Worm (Caenorhabditis elegans) whole organism, L3 larva: ENCODE results near the gene Y38F1A.1.
A peak's percentile ranks its signal among the peaks of the same experiment; 100 is the strongest.

Experiments used
- R02D3.7 ChIP-seq: fragments of 150-350 bp; optimal IDR thresholded peaks from 2 replicates; lab custom pipeline; 2014; ENCODE audit warnings: missing biosample characterization, missing genetic modification characterization
- ama-1 ChIP-seq: fragments of 150-350 bp; optimal IDR thresholded peaks from 2 replicates; lab custom pipeline; 2018
- ceh-16 ChIP-seq: sonication (generic microtip); optimal IDR thresholded peaks from 2 replicates; lab custom pipeline; 2017; ENCODE audit warnings: missing biosample characterization, missing genetic modification characterization
- ceh-28 ChIP-seq: fragments of 150-350 bp; optimal IDR thresholded peaks from 2 replicates; lab custom pipeline; 2014; ENCODE audit warnings: missing biosample characterization, missing genetic modification reagents, missing genetic modification characterization
- ceh-9 ChIP-seq: sonication (generic microtip); optimal IDR thresholded peaks from 2 replicates; lab custom pipeline; 2018; ENCODE audit warnings: missing biosample characterization, missing genetic modification characterization
- daf-12 ChIP-seq: fragments of 150-350 bp; optimal IDR thresholded peaks from 2 replicates; lab custom pipeline; 2014; ENCODE audit warnings: missing biosample characterization, missing genetic modification reagents, missing genetic modification characterization
- egl-27 ChIP-seq: sonication (generic microtip); optimal IDR thresholded peaks from 4 replicates; lab custom pipeline; 2017; ENCODE audit warnings: missing biosample characterization, missing genetic modification reagents, missing genetic modification characterization
- elt-1 ChIP-seq: fragments of 150-350 bp; optimal IDR thresholded peaks from 2 replicates; lab custom pipeline; 2014; ENCODE audit warnings: missing biosample characterization, missing genetic modification characterization
- elt-2 ChIP-seq: sonication (generic microtip); optimal IDR thresholded peaks from 2 replicates; lab custom pipeline; 2016; ENCODE audit warnings: missing genetic modification reagents, mild to moderate bottlenecking, missing genetic modification characterization, missing compliant biosample characterization
- elt-3 ChIP-seq, 3 experiments: fragments of 150-350 bp in 1 of 3; sonication (generic microtip) in 2 of 3; optimal IDR thresholded peaks; 2 replicates in 2 of 3; 4 replicates in 1 of 3; lab custom pipeline; 2014 to 2017; ENCODE audit warnings: missing biosample characterization in 3 of 3, missing genetic modification characterization in 3 of 3
- eor-1 ChIP-seq, 2 experiments: fragments of 150-350 bp; optimal IDR thresholded peaks; 2 replicates each; lab custom pipeline; 2014 to 2018; ENCODE audit warnings: missing biosample characterization in 2 of 2, missing genetic modification characterization in 2 of 2
- fkh-10 ChIP-seq: sonication (generic microtip); optimal IDR thresholded peaks from 2 replicates; lab custom pipeline; 2017; ENCODE audit warnings: missing biosample characterization, missing genetic modification reagents, missing genetic modification characterization
- fkh-2 ChIP-seq: fragments of 150-350 bp; optimal IDR thresholded peaks from 2 replicates; lab custom pipeline; 2014; ENCODE audit warnings: missing biosample characterization, missing genetic modification reagents, missing genetic modification characterization
- fos-1 ChIP-seq: fragments of 150-350 bp; optimal IDR thresholded peaks from 2 replicates; lab custom pipeline; 2014; ENCODE audit warnings: missing biosample characterization, missing genetic modification characterization
- hmg-11 ChIP-seq: sonication (generic microtip); optimal IDR thresholded peaks from 2 replicates; lab custom pipeline; 2016; ENCODE audit warnings: missing genetic modification characterization, missing compliant biosample characterization
- jun-1 ChIP-seq: fragments of 150-350 bp; optimal IDR thresholded peaks from 2 replicates; lab custom pipeline; 2014; ENCODE audit warnings: missing biosample characterization, missing genetic modification reagents, missing genetic modification characterization
- lin-15B ChIP-seq: fragments of 150-350 bp; optimal IDR thresholded peaks from 2 replicates; lab custom pipeline; 2014; ENCODE audit warnings: missing biosample characterization, missing genetic modification characterization
- lin-39 ChIP-seq: fragments of 150-350 bp; optimal IDR thresholded peaks from 2 replicates; lab custom pipeline; 2018; ENCODE audit warnings: missing biosample characterization, missing genetic modification reagents, missing genetic modification characterization
- mml-1 ChIP-seq: fragments of 150-350 bp; sonication (generic microtip); optimal IDR thresholded peaks from 3 replicates; lab custom pipeline; 2014; ENCODE audit warnings: missing biosample characterization, missing genetic modification characterization
- nfya-1 ChIP-seq: sonication (generic microtip); optimal IDR thresholded peaks from 2 replicates; lab custom pipeline; 2017; ENCODE audit warnings: missing genetic modification characterization, mild to moderate bottlenecking, missing compliant biosample characterization, antibody characterized with exemption, moderate library complexity; ENCODE audit not compliant: insufficient read depth
- nhr-25 ChIP-seq: sonication (generic microtip); optimal IDR thresholded peaks from 2 replicates; lab custom pipeline; 2017; ENCODE audit warnings: missing biosample characterization, missing genetic modification characterization
- nhr-43 ChIP-seq: sonication (generic microtip); optimal IDR thresholded peaks from 2 replicates; lab custom pipeline; 2016; ENCODE audit warnings: mild to moderate bottlenecking, missing genetic modification characterization, missing compliant biosample characterization; ENCODE audit not compliant: poor library complexity, severe bottlenecking
- nhr-67 ChIP-seq: fragments of 150-350 bp; optimal IDR thresholded peaks from 2 replicates; lab custom pipeline; 2014; ENCODE audit warnings: missing biosample characterization, missing genetic modification characterization
- nhr-76 ChIP-seq: fragments of 150-350 bp; sonication (generic microtip); optimal IDR thresholded peaks from 5 replicates; lab custom pipeline; 2014; ENCODE audit warnings: missing biosample characterization, missing genetic modification characterization
- pqm-1 ChIP-seq: fragments of 150-350 bp; optimal IDR thresholded peaks from 2 replicates; lab custom pipeline; 2017; ENCODE audit warnings: missing biosample characterization, missing genetic modification characterization, inconsistent platforms
- sea-2 ChIP-seq: fragments of 150-350 bp; sonication (generic microtip); optimal IDR thresholded peaks from 4 replicates; lab custom pipeline; 2014; ENCODE audit warnings: missing biosample characterization, missing genetic modification reagents, missing genetic modification characterization
- unc-62 ChIP-seq: fragments of 150-350 bp; sonication (generic microtip); optimal IDR thresholded peaks from 4 replicates; lab custom pipeline; 2014; ENCODE audit warnings: missing biosample characterization, missing genetic modification reagents, missing genetic modification characterization
- zag-1 ChIP-seq: fragments of 150-350 bp; optimal IDR thresholded peaks from 2 replicates; lab custom pipeline; 2014; ENCODE audit warnings: missing biosample characterization, missing genetic modification characterization
- ztf-11 ChIP-seq: fragments of 150-350 bp; optimal IDR thresholded peaks from 2 replicates; lab custom pipeline; 2014; ENCODE audit warnings: missing biosample characterization, missing genetic modification characterization

Gene Y38F1A.1

ce11 chrII:12995322-12995721, 40.8 kb upstream of the Y38F1A.1 start:
- TF ChIP-seq elt-3 (tag; optimal IDR thresholded peaks at IDR 0.05; lab: Kevin White, UChicago) (no peak), ama-1 (lab: Kevin White, UChicago) (peak; percentile 61), unc-62 (no peak)

- TF ChIP-seq fkh-10 (GFP tag; lab: Kevin White, UChicago): no peak
- peak; percentile 25 for TF ChIP-seq elt-2 (tag; lab: Kevin White, UChicago)
- no peak for TF ChIP-seq ceh-16 (tag; lab: Kevin White, UChicago)
- TF ChIP-seq ceh-9 (tag; lab: Kevin White, UChicago): no peak
- no peak for TF ChIP-seq pqm-1 (tag; lab: Kevin White, UChicago)
- peak; percentile 85 for TF ChIP-seq ama-1 (lab: Kevin White, UChicago)
- TF ChIP-seq hmg-11 (tag; lab: Kevin White, UChicago): no peak
- peak; percentile 39 for TF ChIP-seq nhr-43 (tag; lab: Kevin White, UChicago)
- TF ChIP-seq sea-2 (GFP tag; lab: Kevin White, UChicago): no peak
Observed at ce11 chrII:12994009-12994788, 39.6 kb upstream of the Y38F1A.1 start.

ce11 chrII:12992980-12993379, 38.4 kb upstream of the Y38F1A.1 start:
- TF ChIP-seq eor-1 (tag; optimal IDR thresholded peaks at IDR 0.05; lab: Kevin White, UChicago): no peak
- TF ChIP-seq nhr-76 (tag; lab: Kevin White, UChicago): no peak
- TF ChIP-seq nfya-1 (tag; lab: Kevin White, UChicago): no peak

- TF ChIP-seq lin-39 (tag; lab: Kevin White, UChicago) (no peak), pqm-1 (tag; lab: Kevin White, UChicago) (no peak)
Observed at ce11 chrII:12992193-12992592, 37.6 kb upstream of the Y38F1A.1 start.

ce11 chrII:12991594-12991993, 37.0 kb upstream of the Y38F1A.1 start:
- TF ChIP-seq nhr-25 (tag; lab: Kevin White, UChicago) (peak; percentile 62), ama-1 (lab: Kevin White, UChicago) (no peak), elt-1 (peak; percentile 71)
- TF ChIP-seq, all 47 proteins: peak for 2

- TF ChIP-seq R02D3.7 (tag; lab: Kevin White, UChicago) (no peak), ceh-28 (no peak), jun-1 (tag; lab: Kevin White, UChicago) (no peak), fkh-2 (tag; lab: Kevin White, UChicago) (no peak), ama-1 (lab: Kevin White, UChicago) (no peak), daf-12 (tag; lab: Kevin White, UChicago) (no peak), egl-27 (no peak), hmg-11 (tag; lab: Kevin White, UChicago) (no peak), elt-3 (tag; optimal IDR thresholded peaks at IDR 0.05; lab: Kevin White, UChicago) (no peak), mml-1 (tag; lab: Kevin White, UChicago) (no peak), ztf-11 (tag; lab: Kevin White, UChicago) (no peak), elt-1 (no peak), zag-1 (no peak), fos-1 (no peak), nhr-67 (no peak), sea-2 (GFP tag; lab: Kevin White, UChicago) (no peak), nhr-76 (tag; lab: Kevin White, UChicago) (no peak), lin-15B (no peak), nhr-25 (tag; lab: Kevin White, UChicago) (no peak), ceh-9 (tag; lab: Kevin White, UChicago) (no peak)
Observed at ce11 chrII:12990964-12991593, 36.5 kb upstream of the Y38F1A.1 start.
